Worm (Caenorhabditis elegans): ENCODE results near the gene pitr-3.

DNA sequence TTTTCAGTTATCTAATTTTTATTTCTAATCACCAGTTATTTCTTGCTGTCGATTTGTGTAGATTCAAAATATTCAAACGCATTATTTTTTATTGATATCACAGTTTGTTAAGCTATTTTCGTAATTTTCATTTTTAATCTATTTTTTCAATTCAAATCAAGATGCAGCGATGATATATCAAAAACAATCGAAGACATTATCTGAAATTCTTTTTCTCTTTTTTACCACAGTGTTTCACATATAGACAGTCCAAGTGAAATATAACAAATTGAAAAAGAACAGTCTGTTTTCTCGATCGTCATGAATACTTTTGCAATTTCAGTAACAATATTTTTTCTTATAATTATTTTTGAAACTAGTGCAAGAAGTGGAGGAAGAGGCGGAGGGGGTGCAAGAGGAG lies 15.9 kb downstream of the pitr-3 start, which contains the start of gene F21C10.5:
- TF ChIP-seq mdl-1 (tag; optimal IDR thresholded peaks at IDR 0.05), result no peak
- TF ChIP-seq unc-62 (GFP tag; optimal IDR thresholded peaks at IDR 0.05), result no peak
- TF ChIP-seq ces-1 (GFP tag; optimal IDR thresholded peaks at IDR 0.05), result no peak
- TF ChIP-seq lin-35 (GFP tag; optimal IDR thresholded peaks at IDR 0.05), result no peak
- TF ChIP-seq lin-39 (tag; optimal IDR thresholded peaks at IDR 0.05), result no peak
